Worm (Caenorhabditis elegans) whole organism, L4 larva: ENCODE data around the gene Y39E4B.13.

Experiments used
- lin-39 ChIP-seq: fragments of 150-350 bp; optimal IDR thresholded peaks from 2 replicates; lab custom pipeline; 2014; ENCODE audit warnings: missing biosample characterization, missing genetic modification reagents, missing genetic modification characterization
- nhr-237 ChIP-seq: sonication (generic microtip); optimal IDR thresholded peaks from 2 replicates; lab custom pipeline; 2017; ENCODE audit warnings: missing biosample characterization, missing genetic modification characterization
- skn-1 ChIP-seq: fragments of 150-350 bp; optimal IDR thresholded peaks from 2 replicates; lab custom pipeline; 2014; ENCODE audit warnings: missing biosample characterization, missing genetic modification characterization
- unc-62 ChIP-seq, 3 experiments: fragments of 150-350 bp in 1 of 3; sonication (generic microtip); optimal IDR thresholded peaks in 2 of 3; peaks in 1 of 3; 1 replicate in 1 of 3; 2 replicates in 2 of 3; lab custom pipeline; 2014 to 2017; ENCODE audit warnings: missing biosample characterization in 3 of 3, missing genetic modification characterization in 3 of 3, missing genetic modification reagents in 3 of 3, missing genotype in 1 of 3
- zfp-3 ChIP-seq: fragments of 200-800 bp; sonication (Bioruptor generic); conservative IDR thresholded peaks from 2 replicates; pipeline ENCODE4 v1.3.6; 2022; ENCODE audit warnings: missing genetic modification reagents, missing genetic modification characterization, missing compliant biosample characterization

ce11 chrIII:13101070-13101469 is 10.1 kb downstream of the Y39E4B.13 start:
- TF ChIP-seq skn-1 (tag; lab: Kevin White, UChicago) = no peak
- TF ChIP-seq nhr-237 (tag; lab: Kevin White, UChicago) = no peak
- TF ChIP-seq lin-39 (tag; lab: Kevin White, UChicago) = no peak
- TF ChIP-seq zfp-3 = no peak
- TF ChIP-seq unc-62 (GFP tag; optimal IDR thresholded peaks at IDR 0.05 in 1 of 2; lab: Kevin White, UChicago) = no peak
- TF ChIP-seq unc-62 (tag; optimal IDR thresholded peaks at IDR 0.05; lab: Kevin White, UChicago) = no peak
